Worm (Caenorhabditis elegans): Measurements from ENCODE around the gene str-69.
"Not testable (repeated sequence)": the region's sequence is repeated elsewhere in the genome, so short reads cannot be mapped to it uniquely, and the experiment has no call there.

DNA sequence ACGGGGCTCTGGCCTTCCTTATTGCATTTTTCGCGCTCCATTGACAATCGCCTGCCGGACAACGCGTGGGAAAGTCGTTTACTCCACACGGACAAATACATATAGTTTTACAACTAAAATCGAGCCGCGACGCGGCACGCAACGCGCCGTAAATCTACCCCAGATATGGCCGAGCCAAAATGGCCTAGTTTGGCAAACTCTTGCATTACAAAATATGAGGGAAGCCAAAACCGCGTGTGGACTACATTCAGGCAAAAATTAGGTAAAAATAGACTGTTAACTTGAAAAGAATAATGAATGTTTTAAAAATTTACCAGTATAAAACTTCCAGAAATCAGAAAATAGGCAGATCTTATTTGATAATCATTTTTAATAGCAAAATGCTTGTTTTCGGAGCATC is 41.3 kb downstream of the str-69 start, which contains the start of gene srt-16:
- TF ChIP-seq ref-1 (GFP tag; conservative IDR thresholded peaks at IDR 0.05); med-1 (GFP tag; optimal IDR thresholded peaks at IDR 0.05; ENCODE audit: insufficient read depth); ztf-23 (GFP tag; IDR thresholded peaks at IDR 0.05); tab-1 (GFP tag; IDR thresholded peaks at IDR 0.05); flt-1 (GFP tag; IDR thresholded peaks at IDR 0.05); cog-1 (tag; optimal IDR thresholded peaks at IDR 0.05); T22C8.4 (GFP tag; IDR thresholded peaks at IDR 0.05): not testable (repeated sequence)

Data from whole organism, midembryonic.